Worm (Caenorhabditis elegans): ENCODE results near the gene T03D3.5.

ce11 chrV:2825978-2826377 is 657 bp downstream of the T03D3.5 start:
- no peak for TF ChIP-seq fkh-10 (GFP tag; optimal IDR thresholded peaks at IDR 0.05)
- no peak for TF ChIP-seq elt-3 (tag; optimal IDR thresholded peaks at IDR 0.05)
- no peak for TF ChIP-seq nhr-12 (tag; optimal IDR thresholded peaks at IDR 0.05)
- no peak for TF ChIP-seq zag-1 (tag; optimal IDR thresholded peaks at IDR 0.05)
- no peak for TF ChIP-seq ztf-4 (tag; optimal IDR thresholded peaks at IDR 0.05)
- TF ChIP-seq nhr-25 (tag; optimal IDR thresholded peaks at IDR 0.05): no peak
- TF ChIP-seq nfya-1 (tag; optimal IDR thresholded peaks at IDR 0.05; ENCODE audit: insufficient read depth): no peak
- no peak for TF ChIP-seq unc-62 (GFP tag; optimal IDR thresholded peaks at IDR 0.05)
- TF ChIP-seq lin-15B (tag; optimal IDR thresholded peaks at IDR 0.05): no peak
- no peak for TF ChIP-seq ZK546.5 (tag; optimal IDR thresholded peaks at IDR 0.05)
- no peak for TF ChIP-seq nhr-237 (tag; optimal IDR thresholded peaks at IDR 0.05)
